Worm (Caenorhabditis elegans) whole organism, young adult: ENCODE results near the gene C55B6.1.

ENCODE experiments used
- B0019.2 ChIP-seq: fragments of 200-800 bp; sonication (Bioruptor generic); conservative IDR thresholded peaks from 2 replicates; pipeline ENCODE4 v1.3.6; 2022; ENCODE audit warnings: missing genetic modification reagents, missing genetic modification characterization, missing compliant biosample characterization
- B0336.3 ChIP-seq: fragments of 200-800 bp; sonication (Bioruptor generic); IDR thresholded peaks from 2 replicates; pipeline ENCODE4 v1.3.6; 2022; ENCODE audit warnings: missing genetic modification characterization, missing compliant biosample characterization
- C06A6.2 ChIP-seq: fragments of 200-800 bp; sonication (Bioruptor generic); conservative IDR thresholded peaks from 2 replicates; pipeline ENCODE4 v1.3.6; 2022; ENCODE audit warnings: missing genetic modification characterization, missing compliant biosample characterization
- D2030.7 ChIP-seq: fragments of 200-800 bp; sonication (Bioruptor generic); IDR thresholded peaks from 2 replicates; pipeline ENCODE4 v1.3.6; 2022; ENCODE audit warnings: missing genetic modification reagents, missing genetic modification characterization, missing compliant biosample characterization
- F10E7.11 ChIP-seq: sonication (generic microtip); optimal IDR thresholded peaks from 2 replicates; lab custom pipeline; 2017; ENCODE audit warnings: mild to moderate bottlenecking, missing genetic modification characterization, moderate library complexity, missing compliant biosample characterization
- F33H1.4 ChIP-seq: fragments of 200-800 bp; sonication (Bioruptor generic); IDR thresholded peaks from 2 replicates; pipeline ENCODE4 v1.3.6; 2022; ENCODE audit warnings: missing genetic modification reagents, missing genetic modification characterization, missing compliant biosample characterization
- Y53F4B.3 ChIP-seq: fragments of 200-800 bp; sonication (Bioruptor generic); IDR thresholded peaks from 2 replicates; pipeline ENCODE4 v1.3.6; 2022; ENCODE audit warnings: missing genetic modification reagents, missing genetic modification characterization, missing compliant biosample characterization
- Y67H2A.10 ChIP-seq: fragments of 200-800 bp; sonication (Bioruptor generic); conservative IDR thresholded peaks from 2 replicates; pipeline ENCODE4 v1.3.6; 2022; ENCODE audit warnings: missing genetic modification reagents, missing genetic modification characterization, missing compliant biosample characterization
- ZK185.1 ChIP-seq: sonication (generic microtip); optimal IDR thresholded peaks from 2 replicates; lab custom pipeline; 2016; ENCODE audit warnings: mild to moderate bottlenecking, missing genetic modification characterization, missing compliant biosample characterization; ENCODE audit not compliant: poor library complexity, severe bottlenecking
- ama-1 ChIP-seq, 3 experiments: fragments of 150-350 bp in 1 of 3; sonication (generic microtip) in 2 of 3; optimal IDR thresholded peaks; 2 replicates each; lab custom pipeline; 2014 to 2018; ENCODE audit warnings: missing biosample characterization in 2 of 3, missing genetic modification characterization in 2 of 3, missing genetic modification reagents in 2 of 3
- aptf-2 ChIP-seq: fragments of 200-800 bp; sonication (Bioruptor generic); conservative IDR thresholded peaks from 2 replicates; pipeline ENCODE4 v1.3.6; 2022; ENCODE audit warnings: missing genetic modification reagents, missing genetic modification characterization, missing compliant biosample characterization
- athp-1 ChIP-seq: sonication (generic microtip); optimal IDR thresholded peaks from 2 replicates; lab custom pipeline; 2017; ENCODE audit warnings: mild to moderate bottlenecking, missing genetic modification characterization, missing compliant biosample characterization
- attf-6 ChIP-seq: fragments of 200-800 bp; sonication (Bioruptor generic); IDR thresholded peaks from 2 replicates; pipeline ENCODE4 v1.3.6; 2022; ENCODE audit warnings: missing genetic modification reagents, missing genetic modification characterization, missing compliant biosample characterization
- die-1 ChIP-seq: sonication (generic microtip); optimal IDR thresholded peaks from 2 replicates; lab custom pipeline; 2016; ENCODE audit warnings: missing genotype, mild to moderate bottlenecking, missing genetic modification characterization, missing compliant biosample characterization
- dox-1 ChIP-seq: fragments of 200-800 bp; sonication (Bioruptor generic); IDR thresholded peaks from 2 replicates; pipeline ENCODE4 v1.3.6; 2022; ENCODE audit warnings: missing genetic modification reagents, missing genetic modification characterization, missing compliant biosample characterization
- dpff-1 ChIP-seq: sonication (generic microtip); optimal IDR thresholded peaks from 2 replicates; lab custom pipeline; 2017; ENCODE audit warnings: mild to moderate bottlenecking, missing genetic modification characterization, missing compliant biosample characterization
- egrh-3 ChIP-seq: fragments of 200-800 bp; sonication (Bioruptor generic); IDR thresholded peaks from 2 replicates; pipeline ENCODE4 v1.3.6; 2022; ENCODE audit warnings: missing genetic modification reagents, missing genetic modification characterization, missing compliant biosample characterization
- gei-17 ChIP-seq: fragments of 200-800 bp; sonication (Bioruptor generic); optimal IDR thresholded peaks from 2 replicates; lab custom pipeline; 2018; ENCODE audit warnings: mild to moderate bottlenecking, missing genetic modification characterization, missing compliant biosample characterization
- hmg-20 ChIP-seq: fragments of 200-800 bp; sonication (Bioruptor generic); IDR thresholded peaks from 2 replicates; pipeline ENCODE4 v1.3.6; 2022; ENCODE audit warnings: missing genetic modification reagents, missing genetic modification characterization, missing compliant biosample characterization
- hsf-1 ChIP-seq: fragments of 200-800 bp; sonication (Bioruptor generic); IDR thresholded peaks from 2 replicates; pipeline ENCODE4 v1.3.6; 2022; ENCODE audit warnings: missing genetic modification reagents, missing genetic modification characterization, missing compliant biosample characterization
- let-607 ChIP-seq, 2 experiments: fragments of 200-800 bp in 1 of 2; sonication (Bioruptor generic) in 1 of 2; sonication (generic microtip) in 1 of 2; optimal IDR thresholded peaks; 2 replicates each; lab custom pipeline; 2016 to 2018; ENCODE audit warnings: mild to moderate bottlenecking in 2 of 2, missing compliant biosample characterization in 2 of 2, missing genetic modification characterization in 2 of 2, moderate library complexity in 2 of 2, missing genotype in 1 of 2
- lin-35 ChIP-seq, 3 experiments: fragments of 150-350 bp in 2 of 3; sonication (generic microtip) in 1 of 3; optimal IDR thresholded peaks; 2 replicates each; lab custom pipeline; 2014 to 2018; ENCODE audit warnings: missing biosample characterization in 3 of 3, missing genetic modification characterization in 3 of 3, missing genetic modification reagents in 3 of 3
- lin-40 ChIP-seq: sonication (generic microtip); optimal IDR thresholded peaks from 2 replicates; lab custom pipeline; 2016; ENCODE audit warnings: missing genetic modification characterization, mild to moderate bottlenecking, missing compliant biosample characterization, missing genotype, missing genetic modification reagents
- madf-3 ChIP-seq: fragments of 200-800 bp; sonication (Bioruptor generic); IDR thresholded peaks from 2 replicates; pipeline ENCODE4 v1.3.6; 2022; ENCODE audit warnings: missing genetic modification reagents, missing genetic modification characterization, missing compliant biosample characterization
- madf-6 ChIP-seq: fragments of 200-800 bp; sonication (Bioruptor generic); IDR thresholded peaks from 2 replicates; pipeline ENCODE4 v1.3.6; 2022; ENCODE audit warnings: missing genetic modification reagents, missing genetic modification characterization, missing compliant biosample characterization
- mcd-1 ChIP-seq: fragments of 200-800 bp; sonication (Bioruptor generic); IDR thresholded peaks from 2 replicates; pipeline ENCODE4 v1.3.6; 2022; ENCODE audit warnings: missing genetic modification reagents, missing genetic modification characterization, missing compliant biosample characterization
- mel-28 ChIP-seq: sonication (generic microtip); optimal IDR thresholded peaks from 2 replicates; lab custom pipeline; 2016; ENCODE audit warnings: borderline replicate concordance, mild to moderate bottlenecking, missing genetic modification characterization, missing compliant biosample characterization
- mes-4 ChIP-seq: sonication (generic microtip); optimal IDR thresholded peaks from 2 replicates; lab custom pipeline; 2016; ENCODE audit warnings: missing genotype, missing genetic modification characterization, missing compliant biosample characterization
- mxl-1 ChIP-seq: sonication (generic microtip); optimal IDR thresholded peaks from 2 replicates; lab custom pipeline; 2016; ENCODE audit warnings: missing genetic modification characterization, missing compliant biosample characterization
- nhr-120 ChIP-seq: fragments of 200-800 bp; sonication (Bioruptor generic); IDR thresholded peaks from 2 replicates; pipeline ENCODE4 v1.3.6; 2022; ENCODE audit warnings: missing genetic modification characterization, missing compliant biosample characterization
- nhr-80 ChIP-seq: sonication (generic microtip); optimal IDR thresholded peaks from 2 replicates; lab custom pipeline; 2016; ENCODE audit warnings: missing genetic modification characterization, missing compliant biosample characterization
- pha-4 ChIP-seq: fragments of 150-350 bp; sonication (generic microtip); optimal IDR thresholded peaks from 2 replicates; lab custom pipeline; 2014; ENCODE audit warnings: missing biosample characterization, missing genetic modification reagents, missing genetic modification characterization
- rec-8 ChIP-seq, 2 experiments: sonication (generic microtip); optimal IDR thresholded peaks; 2 replicates each; lab custom pipeline; 2016; ENCODE audit warnings: mild to moderate bottlenecking in 2 of 2, missing genetic modification characterization in 2 of 2, missing genetic modification reagents in 2 of 2, missing genotype in 2 of 2, missing biosample characterization in 1 of 2, missing compliant biosample characterization in 1 of 2, moderate library complexity in 1 of 2
- tbp1 ChIP-seq: fragments of 200-800 bp; sonication (Bioruptor generic); optimal IDR thresholded peaks from 2 replicates; lab custom pipeline; 2018; ENCODE audit warnings: mild to moderate bottlenecking, missing genetic modification characterization, missing compliant biosample characterization
- unc-62 ChIP-seq: fragments of 150-350 bp; optimal IDR thresholded peaks from 2 replicates; lab custom pipeline; 2014; ENCODE audit warnings: missing biosample characterization, missing genetic modification reagents, missing genetic modification characterization
- zfh-2 ChIP-seq: fragments of 200-800 bp; sonication (Bioruptor generic); conservative IDR thresholded peaks from 2 replicates; pipeline ENCODE4 v1.3.6; 2022; ENCODE audit warnings: missing genetic modification reagents, missing genetic modification characterization, missing compliant biosample characterization
- ztf-18 ChIP-seq: sonication (generic microtip); optimal IDR thresholded peaks from 2 replicates; lab custom pipeline; 2016; ENCODE audit warnings: missing genotype, mild to moderate bottlenecking, missing genetic modification characterization, missing compliant biosample characterization
- ztf-22 ChIP-seq: fragments of 200-800 bp; sonication (Bioruptor generic); optimal IDR thresholded peaks from 2 replicates; lab custom pipeline; 2018; ENCODE audit warnings: mild to moderate bottlenecking, missing genetic modification characterization, moderate library complexity, missing compliant biosample characterization
- ztf-25 ChIP-seq: fragments of 200-800 bp; sonication (Bioruptor generic); IDR thresholded peaks from 2 replicates; pipeline ENCODE4 v1.3.6; 2022; ENCODE audit warnings: missing genetic modification reagents, missing genetic modification characterization, missing compliant biosample characterization
- ztf-26 ChIP-seq: sonication (generic microtip); optimal IDR thresholded peaks from 2 replicates; lab custom pipeline; 2017; ENCODE audit warnings: missing genetic modification characterization, missing compliant biosample characterization

C55B6.1 gene

DNA sequence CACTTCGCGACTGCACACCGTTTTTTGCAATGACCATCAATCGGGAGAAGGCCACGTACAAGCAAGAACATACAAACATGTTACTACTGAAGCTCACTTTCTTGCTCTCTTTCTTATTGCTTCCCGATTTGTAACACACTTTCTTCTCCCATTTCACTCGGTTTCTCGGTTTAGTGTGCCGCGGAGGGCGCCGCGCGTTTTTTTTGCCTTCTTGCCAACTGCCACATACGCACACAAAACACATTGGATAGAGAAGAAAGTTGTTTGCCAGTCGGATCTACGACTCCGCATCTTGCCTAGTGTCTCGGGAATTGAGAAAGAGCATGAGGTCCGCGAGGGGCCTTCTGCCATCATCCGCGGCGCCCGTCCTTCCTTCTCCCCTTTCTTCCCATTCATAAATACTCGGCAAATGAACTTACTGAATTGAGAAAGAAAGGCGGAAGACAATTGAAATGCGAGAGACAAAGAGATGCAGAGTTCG is 34.6 kb downstream of the C55B6.1 start (continued):
- TF ChIP-seq rec-8 (tag; optimal IDR thresholded peaks at IDR 0.05; lab: Kevin White, UChicago) (no peak), egrh-3 (GFP tag; lab: Robert Waterston, UW) (no peak), B0336.3 (GFP tag; lab: Robert Waterston, UW) (peak; percentile 40; the same call in 1 of the 2 replicates), hmg-20 (no peak), dox-1 (GFP tag; lab: Robert Waterston, UW) (peak; percentile 44; the same call in 1 of the 2 replicates), F33H1.4 (GFP tag; lab: Robert Waterston, UW) (no peak), die-1 (tag; lab: Kevin White, UChicago) (no peak), nhr-120 (0 out of 2 replicates have a peak, but pooled peaks have one; percentile 10)

- TF ChIP-seq attf-6 (GFP tag; lab: Robert Waterston, UW) (no peak), mes-4 (tag; lab: Kevin White, UChicago) (no peak), gei-17 (GFP tag; lab: Kevin White, UChicago) (no peak), hsf-1 (GFP tag; lab: Robert Waterston, UW) (no peak), ztf-25 (no peak), tbp1 (GFP tag; lab: Kevin White, UChicago) (no peak)
These were observed 36.6 kb downstream of the C55B6.1 start for ce11 chrX:7236717-7237116.

DNA sequence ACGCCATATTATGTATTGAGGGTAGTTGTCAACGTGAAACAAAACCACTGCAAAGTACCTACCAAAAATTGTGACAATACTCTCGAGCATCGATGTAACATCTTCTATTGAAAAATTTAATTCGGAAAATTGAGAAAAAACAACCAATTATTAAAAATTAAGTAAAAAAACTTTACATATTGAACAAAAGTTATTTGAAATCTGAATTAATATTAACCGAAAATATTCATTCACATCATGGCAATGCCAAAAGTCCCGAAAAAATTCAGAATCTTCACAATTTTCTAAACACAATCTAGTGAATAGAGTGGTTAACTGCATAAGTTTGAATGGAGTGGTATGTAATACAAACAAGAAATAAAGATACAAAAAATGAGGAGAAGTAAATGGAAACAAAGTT is 38.4 kb downstream of the C55B6.1 start, which contains the start of gene F46H5.3:
Gene F46H5.3, minus strand, starts transcription at position 101 of the 400 bp plus-strand sequence.
- TF ChIP-seq ztf-22 (GFP tag; lab: Kevin White, UChicago) (no peak), unc-62 (GFP tag; lab: Kevin White, UChicago) (no peak), hmg-20 (no peak), ZK185.1 (tag; lab: Kevin White, UChicago) (no peak), madf-3 (GFP tag; lab: Robert Waterston, UW) (no peak), F10E7.11 (tag; lab: Kevin White, UChicago) (no peak), ztf-18 (tag; lab: Kevin White, UChicago) (no peak), lin-35 (GFP tag; optimal IDR thresholded peaks at IDR 0.05; lab: Kevin White, UChicago) (no peak), rec-8 (tag; optimal IDR thresholded peaks at IDR 0.05; lab: Kevin White, UChicago) (no peak), athp-1 (no peak)

ce11 chrX:7242119-7242518 is 42.0 kb downstream of the C55B6.1 start:
- peak; percentile 52 for TF ChIP-seq ztf-26 (tag; lab: Kevin White, UChicago)
- TF ChIP-seq D2030.7, result no peak
- no peak for TF ChIP-seq lin-35 (GFP tag; optimal IDR thresholded peaks at IDR 0.05; lab: Kevin White, UChicago)
- peak; percentile 15 for TF ChIP-seq lin-40 (tag; lab: Kevin White, UChicago)
- TF ChIP-seq mes-4 (tag; lab: Kevin White, UChicago), result no peak
- TF ChIP-seq Y67H2A.10 (GFP tag; lab: Robert Waterston, UW), result no peak

ce11 chrX:7242878-7243277 is 42.7 kb downstream of the C55B6.1 start, which contains the start of gene F46H5.7:
Gene F46H5.7 (minus strand): TSS chrX:7242983.
- TF ChIP-seq nhr-120 (no peak), mel-28 (no peak), Y53F4B.3 (GFP tag; lab: Robert Waterston, UW) (no peak), egrh-3 (GFP tag; lab: Robert Waterston, UW) (no peak; the same call in 1 of the 2 replicates), dox-1 (GFP tag; lab: Robert Waterston, UW) (peak; percentile 49; the same call in 1 of the 2 replicates), mcd-1 (no peak), dpff-1 (tag; lab: Kevin White, UChicago) (no peak), aptf-2 (GFP tag; lab: Robert Waterston, UW) (no peak), hmg-20 (no peak), ztf-18 (tag; lab: Kevin White, UChicago) (no peak), ama-1 (optimal IDR thresholded peaks at IDR 0.05; lab: Kevin White, UChicago) (no peak), ama-1 (GFP tag; optimal IDR thresholded peaks at IDR 0.05; lab: Kevin White, UChicago) (no peak), zfh-2 (peak; percentile 92), nhr-80 (peak; percentile 82), let-607 (tag; optimal IDR thresholded peaks at IDR 0.05; lab: Kevin White, UChicago) (peak; percentile 25 to 31), mxl-1 (tag; lab: Kevin White, UChicago) (no peak), madf-6 (GFP tag; lab: Robert Waterston, UW) (no peak), C06A6.2 (no peak), pha-4 (tag; lab: Kevin White, UChicago) (no peak), B0019.2 (0 out of 2 replicates have a peak, but pooled peaks have one; percentile 2)
